Worm (Caenorhabditis elegans) whole organism, L4 larva: ENCODE data around the gene DH11.5.

Experiments used
- F37D6.2 ChIP-seq: sonication (generic microtip); optimal IDR thresholded peaks from 2 replicates; lab custom pipeline; 2016; ENCODE audit warnings: mild to moderate bottlenecking, missing genetic modification characterization, missing compliant biosample characterization
- Y75B8A.6 ChIP-seq: fragments of 200-800 bp; sonication (Bioruptor generic); IDR thresholded peaks from 2 replicates; pipeline ENCODE4 v1.3.6; 2022; ENCODE audit warnings: missing genetic modification reagents, missing genetic modification characterization, missing compliant biosample characterization
- ZK337.2 ChIP-seq: fragments of 200-800 bp; sonication (Bioruptor generic); IDR thresholded peaks from 2 replicates; pipeline ENCODE4 v1.3.6; 2022; ENCODE audit warnings: missing genetic modification reagents, missing genetic modification characterization, missing compliant biosample characterization
- aha-1 ChIP-seq: fragments of 150-350 bp; peaks from one replicate; lab custom pipeline; 2014; ENCODE audit warnings: missing biosample characterization, missing genetic modification characterization
- aly-2 ChIP-seq: sonication (generic microtip); optimal IDR thresholded peaks from 2 replicates; lab custom pipeline; 2018; ENCODE audit warnings: missing biosample characterization, missing genetic modification characterization
- ceh-20 ChIP-seq: fragments of 200-800 bp; sonication (Bioruptor generic); IDR thresholded peaks from 2 replicates; pipeline ENCODE4 v1.3.6; 2022; ENCODE audit warnings: missing genetic modification reagents, missing genetic modification characterization, missing compliant biosample characterization
- ceh-32 ChIP-seq: sonication (generic microtip); optimal IDR thresholded peaks from 2 replicates; lab custom pipeline; 2016; ENCODE audit warnings: mild to moderate bottlenecking, missing genetic modification characterization, missing compliant biosample characterization; ENCODE audit not compliant: poor library complexity
- ceh-62 ChIP-seq: sonication (generic microtip); optimal IDR thresholded peaks from 2 replicates; lab custom pipeline; 2017; ENCODE audit warnings: missing biosample characterization, missing genetic modification characterization
- ces-1 ChIP-seq: fragments of 150-350 bp; sonication (generic microtip); optimal IDR thresholded peaks from 4 replicates; lab custom pipeline; 2014; ENCODE audit warnings: missing biosample characterization, missing genetic modification reagents, missing genetic modification characterization
- daf-19 ChIP-seq: fragments of 200-800 bp; sonication (Bioruptor generic); conservative IDR thresholded peaks from 2 replicates; pipeline ENCODE4 v1.3.6; 2022; ENCODE audit warnings: missing genetic modification characterization, missing compliant biosample characterization
- daf-8 ChIP-seq: fragments of 200-800 bp; sonication (Bioruptor generic); IDR thresholded peaks from 2 replicates; pipeline ENCODE4 v1.3.6; 2022; ENCODE audit warnings: missing genetic modification characterization, missing compliant biosample characterization
- dmd-6 ChIP-seq: fragments of 200-800 bp; sonication (Bioruptor generic); IDR thresholded peaks from 2 replicates; pipeline ENCODE4 v1.3.6; 2022; ENCODE audit warnings: missing genetic modification reagents, missing genetic modification characterization, missing compliant biosample characterization
- dmd-9 ChIP-seq: fragments of 200-800 bp; sonication (Bioruptor generic); IDR thresholded peaks from 2 replicates; pipeline ENCODE4 v1.3.6; 2022; ENCODE audit warnings: missing genetic modification reagents, missing genetic modification characterization, missing compliant biosample characterization
- egl-43 ChIP-seq: fragments of 200-800 bp; sonication (Bioruptor generic); IDR thresholded peaks from 2 replicates; pipeline ENCODE4 v1.3.6; 2022; ENCODE audit warnings: missing genetic modification reagents, missing genetic modification characterization, missing compliant biosample characterization
- fkh-10 ChIP-seq: fragments of 150-350 bp; optimal IDR thresholded peaks from 2 replicates; lab custom pipeline; 2014; ENCODE audit warnings: missing biosample characterization, missing genetic modification reagents, missing genetic modification characterization
- hlh-30 ChIP-seq: sonication (generic microtip); optimal IDR thresholded peaks from 2 replicates; lab custom pipeline; 2017; ENCODE audit warnings: antibody characterized with exemption, mild to moderate bottlenecking, missing genetic modification characterization, missing compliant biosample characterization; ENCODE audit not compliant: insufficient read depth
- jun-1 ChIP-seq: fragments of 150-350 bp; optimal IDR thresholded peaks from 2 replicates; lab custom pipeline; 2014; ENCODE audit warnings: missing biosample characterization, missing genetic modification reagents, missing genetic modification characterization
- lim-7 ChIP-seq: fragments of 200-800 bp; sonication (Bioruptor generic); IDR thresholded peaks from 2 replicates; pipeline ENCODE4 v1.3.6; 2022; ENCODE audit warnings: missing genetic modification characterization, missing compliant biosample characterization
- lin-13 ChIP-seq: fragments of 150-350 bp; optimal IDR thresholded peaks from 2 replicates; lab custom pipeline; 2014; ENCODE audit warnings: missing biosample characterization, missing genetic modification reagents, missing genetic modification characterization
- lir-3 ChIP-seq: sonication (generic microtip); optimal IDR thresholded peaks from 2 replicates; lab custom pipeline; 2016; ENCODE audit warnings: mild to moderate bottlenecking, missing genetic modification characterization, missing compliant biosample characterization
- lsy-2 ChIP-seq, 2 experiments: fragments of 150-350 bp in 1 of 2; sonication (generic microtip) in 1 of 2; optimal IDR thresholded peaks; 2 replicates each; lab custom pipeline; 2014 to 2017; ENCODE audit warnings: missing biosample characterization in 2 of 2, missing genetic modification characterization in 2 of 2
- madf-9 ChIP-seq: fragments of 200-800 bp; sonication (Bioruptor generic); conservative IDR thresholded peaks from 2 replicates; pipeline ENCODE4 v1.3.6; 2022; ENCODE audit warnings: missing genetic modification reagents, missing genetic modification characterization, missing compliant biosample characterization
- mxl-3 ChIP-seq: fragments of 200-800 bp; sonication (Bioruptor generic); optimal IDR thresholded peaks from 2 replicates; lab custom pipeline; 2018; ENCODE audit warnings: mild to moderate bottlenecking, missing genetic modification characterization, missing compliant biosample characterization
- nhr-102 ChIP-seq: sonication (generic microtip); optimal IDR thresholded peaks from 2 replicates; lab custom pipeline; 2016; ENCODE audit warnings: mild to moderate bottlenecking, missing genetic modification characterization, moderate library complexity, missing compliant biosample characterization
- nhr-11 ChIP-seq: fragments of 150-350 bp; optimal IDR thresholded peaks from 2 replicates; lab custom pipeline; 2014; ENCODE audit warnings: missing biosample characterization, missing genetic modification characterization
- nhr-111 ChIP-seq: fragments of 200-800 bp; sonication (Bioruptor generic); optimal IDR thresholded peaks from 2 replicates; lab custom pipeline; 2018; ENCODE audit warnings: mild to moderate bottlenecking, missing genetic modification characterization, missing compliant biosample characterization
- nhr-41 ChIP-seq: fragments of 200-800 bp; sonication (Bioruptor generic); IDR thresholded peaks from 2 replicates; pipeline ENCODE4 v1.3.6; 2022; ENCODE audit warnings: missing genetic modification reagents, missing genetic modification characterization, missing compliant biosample characterization
- nhr-48 ChIP-seq: sonication (generic microtip); optimal IDR thresholded peaks from 2 replicates; lab custom pipeline; 2016; ENCODE audit warnings: mild to moderate bottlenecking, missing genetic modification characterization, missing compliant biosample characterization
- pha-4 ChIP-seq, 2 experiments: fragments of 150-350 bp in 1 of 2; fragments of 200-800 bp in 1 of 2; sonication (Bioruptor generic) in 1 of 2; IDR thresholded peaks in 1 of 2; optimal IDR thresholded peaks in 1 of 2; 2 replicates each; pipeline versions ENCODE4 v1.3.6 to Lab custom; 2014 to 2022; ENCODE audit warnings: missing genetic modification characterization in 2 of 2, missing genetic modification reagents in 2 of 2, missing biosample characterization in 1 of 2, missing compliant biosample characterization in 1 of 2
- pqm-1 ChIP-seq: sonication (generic microtip); optimal IDR thresholded peaks from 2 replicates; lab custom pipeline; 2017; ENCODE audit warnings: missing biosample characterization, missing genetic modification characterization
- saeg-2 ChIP-seq: fragments of 200-800 bp; sonication (Bioruptor generic); IDR thresholded peaks from 2 replicates; pipeline ENCODE4 v1.3.6; 2022; ENCODE audit warnings: missing genetic modification reagents, missing genetic modification characterization, missing compliant biosample characterization
- set-16 ChIP-seq: fragments of 200-800 bp; sonication (Bioruptor generic); IDR thresholded peaks from 2 replicates; pipeline ENCODE4 v1.3.6; 2022; ENCODE audit warnings: missing genetic modification reagents, missing genetic modification characterization, missing compliant biosample characterization
- snpc-1.2 ChIP-seq: fragments of 200-800 bp; sonication (Bioruptor generic); IDR thresholded peaks from 2 replicates; pipeline ENCODE4 v1.3.6; 2022; ENCODE audit warnings: missing genetic modification reagents, missing genetic modification characterization, missing compliant biosample characterization
- unc-130 ChIP-seq: sonication (generic microtip); optimal IDR thresholded peaks from 2 replicates; lab custom pipeline; 2016; ENCODE audit warnings: missing genetic modification reagents, missing genetic modification characterization, missing compliant biosample characterization
- unc-62 ChIP-seq, 3 experiments: fragments of 150-350 bp in 1 of 3; sonication (generic microtip); optimal IDR thresholded peaks in 2 of 3; peaks in 1 of 3; 1 replicate in 1 of 3; 2 replicates in 2 of 3; lab custom pipeline; 2014 to 2017; ENCODE audit warnings: missing biosample characterization in 3 of 3, missing genetic modification characterization in 3 of 3, missing genetic modification reagents in 3 of 3, missing genotype in 1 of 3
- vab-7 ChIP-seq: fragments of 200-800 bp; sonication (Bioruptor generic); IDR thresholded peaks from 2 replicates; pipeline ENCODE4 v1.3.6; 2022; ENCODE audit warnings: missing genetic modification reagents, missing genetic modification characterization, missing compliant biosample characterization
- zfp-2 ChIP-seq: sonication (generic microtip); optimal IDR thresholded peaks from 2 replicates; lab custom pipeline; 2016; ENCODE audit warnings: mild to moderate bottlenecking, missing genetic modification characterization, missing compliant biosample characterization
- ztf-7 ChIP-seq: fragments of 150-350 bp; optimal IDR thresholded peaks from 2 replicates; lab custom pipeline; 2014; ENCODE audit warnings: missing biosample characterization, missing genetic modification characterization

The DH11.5 gene

ce11 chrII:7984071-7984470 is 7.7 kb downstream of the DH11.5 start:
- peak; percentile 30 for TF ChIP-seq fkh-10 (GFP tag; lab: Kevin White, UChicago)
- TF ChIP-seq aha-1 (tag; lab: Kevin White, UChicago): peak; percentile 95
- no peak for TF ChIP-seq zfp-2 (tag; lab: Kevin White, UChicago)
- TF ChIP-seq jun-1 (tag; lab: Kevin White, UChicago): no peak

ce11 chrII:7985029-7985428 is 8.6 kb downstream of the DH11.5 start:
- no peak for TF ChIP-seq F37D6.2 (tag; lab: Kevin White, UChicago)
- TF ChIP-seq unc-62 (GFP tag; optimal IDR thresholded peaks at IDR 0.05 in 1 of 2; lab: Kevin White, UChicago): peak in 1 of 2 experiments; percentile 99
- no peak for TF ChIP-seq unc-62 (tag; optimal IDR thresholded peaks at IDR 0.05; lab: Kevin White, UChicago)
- TF ChIP-seq, all 104 proteins: peak for 1

ce11 chrII:7986928-7987327 is 10.5 kb downstream of the DH11.5 start:
- TF ChIP-seq pha-4 (GFP tag; IDR thresholded peaks at IDR 0.05; lab: Robert Waterston, UW): no peak
- no peak for TF ChIP-seq pha-4 (tag; optimal IDR thresholded peaks at IDR 0.05; lab: Kevin White, UChicago)
- peak; percentile 90 for TF ChIP-seq aha-1 (tag; lab: Kevin White, UChicago)
- TF ChIP-seq lsy-2 (tag; optimal IDR thresholded peaks at IDR 0.05; lab: Kevin White, UChicago): peak in 1 of 2 experiments; percentile 6

ce11 chrII:7990192-7990591 is 13.8 kb downstream of the DH11.5 start:
- TF ChIP-seq aha-1 (tag; lab: Kevin White, UChicago): peak; percentile 2
- no peak for TF ChIP-seq lim-7
- TF ChIP-seq jun-1 (tag; lab: Kevin White, UChicago): no peak
- no peak for TF ChIP-seq madf-9 (GFP tag; lab: Robert Waterston, UW)
- TF ChIP-seq saeg-2: no peak
- TF ChIP-seq mxl-3: no peak
- TF ChIP-seq ztf-7 (tag; lab: Kevin White, UChicago): no peak
- TF ChIP-seq hlh-30 (tag; lab: Kevin White, UChicago): no peak
- no peak for TF ChIP-seq snpc-1.2
- no peak for TF ChIP-seq egl-43 (GFP tag; lab: Robert Waterston, UW)
- no peak for TF ChIP-seq ZK337.2 (GFP tag; lab: Robert Waterston, UW)
- TF ChIP-seq ceh-62 (tag; lab: Kevin White, UChicago): no peak
- TF ChIP-seq ces-1: peak; percentile 37
- TF ChIP-seq nhr-48 (tag; lab: Kevin White, UChicago): no peak
- no peak for TF ChIP-seq daf-8 (GFP tag; lab: Robert Waterston, UW)
- no peak for TF ChIP-seq lin-13
- TF ChIP-seq vab-7 (GFP tag; lab: Robert Waterston, UW): no peak
- TF ChIP-seq fkh-10 (GFP tag; lab: Kevin White, UChicago): peak; percentile 79
- TF ChIP-seq set-16 (GFP tag; lab: Robert Waterston, UW): no peak
- no peak for TF ChIP-seq nhr-111 (GFP tag; lab: Kevin White, UChicago)

ce11 chrII:7991279-7991678 is 14.9 kb downstream of the DH11.5 start:
- TF ChIP-seq Y75B8A.6 (GFP tag; lab: Robert Waterston, UW) (no peak), dmd-6 (no peak), lir-3 (tag; lab: Kevin White, UChicago) (no peak), ceh-20 (GFP tag; lab: Robert Waterston, UW) (no peak), nhr-102 (tag; lab: Kevin White, UChicago) (no peak), ceh-32 (no peak), nhr-11 (no peak), unc-130 (GFP tag; lab: Kevin White, UChicago) (no peak), pqm-1 (tag; lab: Kevin White, UChicago) (no peak), dmd-9 (GFP tag; lab: Robert Waterston, UW) (no peak), nhr-41 (GFP tag; lab: Robert Waterston, UW) (no peak), aly-2 (no peak), daf-19 (GFP tag; lab: Robert Waterston, UW) (no peak)
